Fruit fly (Drosophila melanogaster): ENCODE results near the gene sfl.

Gene sfl

DNA sequence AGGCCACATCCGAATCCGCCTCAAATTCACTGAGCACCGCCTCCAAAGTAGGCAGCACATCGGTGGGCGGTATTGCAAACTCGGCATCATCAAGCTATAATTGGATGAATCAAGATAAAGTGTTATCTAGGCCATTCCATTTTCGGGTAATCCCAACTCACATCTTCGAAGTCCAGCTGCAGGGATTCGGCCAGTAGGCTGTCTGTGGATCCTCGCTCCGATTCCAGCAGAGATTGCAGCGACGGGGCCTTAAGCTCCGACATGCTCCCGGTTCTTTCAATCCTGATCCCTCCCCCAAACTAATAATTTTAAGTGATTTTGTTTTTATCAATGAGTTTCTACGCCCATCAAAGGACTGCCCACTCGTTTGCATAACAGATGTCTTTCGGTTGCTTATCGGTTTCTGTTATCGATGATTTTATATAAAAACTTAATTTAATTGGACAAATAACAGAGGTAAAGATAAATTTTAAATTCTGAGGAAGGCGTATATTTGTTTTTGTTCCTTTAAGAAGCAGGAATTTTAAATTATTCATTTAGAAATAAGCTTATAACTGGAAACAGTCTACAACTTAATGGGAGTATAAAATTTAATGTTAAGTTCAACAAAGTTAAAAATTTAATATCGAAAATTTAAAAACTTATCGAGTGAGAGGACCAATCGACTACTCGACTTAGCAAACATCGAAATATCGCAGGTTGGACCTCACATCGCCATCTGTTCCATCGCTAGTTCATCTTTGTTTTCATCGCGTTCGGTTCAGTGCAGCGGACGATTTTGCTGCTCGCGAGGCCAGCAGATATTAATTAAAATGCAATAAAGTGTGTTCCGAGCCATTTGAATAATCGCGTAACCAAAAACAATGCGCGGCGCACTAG lies at the start of gene sfl, which contains the start of gene Vps8:
TSS of gene sfl (plus strand) at position 753 of the 879 bp plus-strand sequence.
TSS of gene Vps8 (minus strand) at position 370 of the 879 bp plus-strand sequence.
- TF ChIP-seq esn (GFP tag; optimal IDR thresholded peaks at IDR 0.05): peak; percentile 32
- no peak for TF ChIP-seq CG1621 (tag; optimal IDR thresholded peaks at IDR 0.05)
- no peak for TF ChIP-seq CG6792 (GFP tag; optimal IDR thresholded peaks at IDR 0.05)
- TF ChIP-seq vri (GFP tag; optimal IDR thresholded peaks at IDR 0.05): no peak
- TF ChIP-seq CG11294 (GFP tag; IDR thresholded peaks at IDR 0.05): no peak
- peak; percentile 36 for TF ChIP-seq Sox14 (GFP tag; optimal IDR thresholded peaks at IDR 0.05)
- no peak for TF ChIP-seq spab (GFP tag; optimal IDR thresholded peaks at IDR 0.05)
- no peak for TF ChIP-seq CG6808 (GFP tag; optimal IDR thresholded peaks at IDR 0.05)
- peak; percentile 5 for TF ChIP-seq CG10669 (GFP tag; optimal IDR thresholded peaks at IDR 0.05)
- no peak for TF ChIP-seq salr (GFP tag; optimal IDR thresholded peaks at IDR 0.05)
- peak; percentile 33 for TF ChIP-seq Hr4 (GFP tag; optimal IDR thresholded peaks at IDR 0.05)
- peak; percentile 29; the same call in 1 of the 3 replicates for TF ChIP-seq eg (GFP tag; IDR thresholded peaks at IDR 0.05)
- no peak for TF ChIP-seq CG15336 (GFP tag; IDR thresholded peaks at IDR 0.05)
- peak; percentile 26 for TF ChIP-seq CG3919 (GFP tag; optimal IDR thresholded peaks at IDR 0.05)
- TF ChIP-seq fkh (GFP tag; optimal IDR thresholded peaks at IDR 0.05): peak; percentile 8
- TF ChIP-seq cyc (GFP tag; optimal IDR thresholded peaks at IDR 0.05): peak; percentile 9
- peak; percentile 68 for TF ChIP-seq svp (GFP tag)
- TF ChIP-seq Hr38 (GFP tag; optimal IDR thresholded peaks at IDR 0.05): no peak
- peak; percentile 39 for TF ChIP-seq CG31627 (GFP tag; optimal IDR thresholded peaks at IDR 0.05)
- TF ChIP-seq acj6 (GFP tag; optimal IDR thresholded peaks at IDR 0.05): no peak
- TF ChIP-seq fd85E (GFP tag; optimal IDR thresholded peaks at IDR 0.05): no peak
- TF ChIP-seq dsx (GFP tag; optimal IDR thresholded peaks at IDR 0.05; ENCODE audit: poor library complexity, severe bottlenecking): no peak
- TF ChIP-seq CG6854 (GFP tag; optimal IDR thresholded peaks at IDR 0.05): no peak
- TF ChIP-seq Eip75B (GFP tag; optimal IDR thresholded peaks at IDR 0.05): no peak
- TF ChIP-seq CG4318 (GFP tag; optimal IDR thresholded peaks at IDR 0.05): no peak
- TF ChIP-seq Eip93F (GFP tag; optimal IDR thresholded peaks at IDR 0.05): peak; percentile 26
- peak; percentile 13 for TF ChIP-seq Hr39 (GFP tag; optimal IDR thresholded peaks at IDR 0.05)
- TF ChIP-seq Gug (GFP tag; IDR thresholded peaks at IDR 0.05): no peak
- peak; percentile 17 for TF ChIP-seq pdm3 (GFP tag; optimal IDR thresholded peaks at IDR 0.05)
- peak; percentile 3 for TF ChIP-seq OdsH (GFP tag; optimal IDR thresholded peaks at IDR 0.05)
- peak; percentile 24 for TF ChIP-seq Sox102F (GFP tag; optimal IDR thresholded peaks at IDR 0.05)
- TF ChIP-seq achi (GFP tag; optimal IDR thresholded peaks at IDR 0.05): peak; percentile 13
- no peak for TF ChIP-seq CG6163 (GFP tag; IDR thresholded peaks at IDR 0.05)
- no peak for TF ChIP-seq Sox15 (GFP tag; optimal IDR thresholded peaks at IDR 0.05)
- TF ChIP-seq Ets21C (GFP tag; optimal IDR thresholded peaks at IDR 0.05): peak; percentile 4
- no peak for TF ChIP-seq CG7368 (GFP tag; optimal IDR thresholded peaks at IDR 0.05)
- TF ChIP-seq ss (GFP tag; optimal IDR thresholded peaks at IDR 0.05): no peak
- no peak for TF ChIP-seq CG6276 (GFP tag; optimal IDR thresholded peaks at IDR 0.05)
- peak; percentile 7 for TF ChIP-seq lz (GFP tag; optimal IDR thresholded peaks at IDR 0.05)
- TF ChIP-seq Eip78C (GFP tag): peak; percentile 53
- TF ChIP-seq CG32006 (GFP tag; optimal IDR thresholded peaks at IDR 0.05): peak; percentile 6
- peak; percentile 34 for TF ChIP-seq Ets96B (tag; optimal IDR thresholded peaks at IDR 0.05)
- peak; percentile 11 for TF ChIP-seq CG3032 (tag; optimal IDR thresholded peaks at IDR 0.05)

All from whole organism, prepupa.